Fruit fly (Drosophila melanogaster) whole organism, embryonic: Measurements from ENCODE around the gene Tbc1d22.

Experiments used
- Awh ChIP-seq: fragments of 200-800 bp; sonication (Bioruptor generic); IDR thresholded peaks from 2 replicates; pipeline ENCODE4, ENCODE4 v1.3.6; 2022; ENCODE audit warnings: missing biosample characterization, missing genetic modification characterization
- Bdp1 ChIP-seq: fragments of 200-800 bp; sonication (Bioruptor generic); optimal IDR thresholded peaks from 3 replicates; lab custom pipeline; 2016; ENCODE audit warnings: missing biosample characterization, missing genetic modification characterization
- CG1024 ChIP-seq: fragments of 200-800 bp; sonication (Bioruptor generic); IDR thresholded peaks from 2 replicates; pipeline ENCODE4 v1.3.6; 2022; ENCODE audit warnings: missing biosample characterization, missing genetic modification characterization
- CG11093 ChIP-seq: fragments of 200-800 bp; sonication (Bioruptor generic); IDR thresholded peaks from 3 replicates; pipeline ENCODE4 v1.3.6; 2022; ENCODE audit warnings: missing biosample characterization, missing genetic modification characterization
- CG12104 ChIP-seq: fragments of 200-800 bp; sonication (Bioruptor generic); optimal IDR thresholded peaks from 3 replicates; lab custom pipeline; 2016; ENCODE audit warnings: missing biosample characterization, missing genetic modification characterization
- CG12391 ChIP-seq: fragments of 200-800 bp; sonication (Bioruptor generic); optimal IDR thresholded peaks from 3 replicates; lab custom pipeline; 2018; ENCODE audit warnings: missing biosample characterization, mild to moderate bottlenecking, missing genetic modification characterization, moderate library complexity
- CG12769 ChIP-seq: fragments of 200-800 bp; sonication (Bioruptor generic); optimal IDR thresholded peaks from 2 replicates; lab custom pipeline; 2019; ENCODE audit warnings: missing biosample characterization, mild to moderate bottlenecking, missing genetic modification characterization, moderate library complexity
- CG13287 ChIP-seq: fragments of 200-800 bp; sonication (Bioruptor generic); IDR thresholded peaks from 2 replicates; pipeline ENCODE4 v1.3.6; 2022; ENCODE audit warnings: missing biosample characterization, missing genetic modification characterization; ENCODE audit not compliant: partially characterized antibody
- CG13775 ChIP-seq: fragments of 200-800 bp; sonication (Bioruptor generic); optimal IDR thresholded peaks from 3 replicates; lab custom pipeline; 2017; ENCODE audit warnings: missing biosample characterization, mild to moderate bottlenecking, missing genetic modification characterization
- CG14014 ChIP-seq: fragments of 200-800 bp; sonication (Bioruptor generic); IDR thresholded peaks from 2 replicates; pipeline ENCODE4 v1.3.6; 2022; ENCODE audit warnings: missing biosample characterization, missing genetic modification characterization
- CG15514 ChIP-seq: fragments of 200-800 bp; sonication (Bioruptor generic); optimal IDR thresholded peaks from 3 replicates; lab custom pipeline; 2017; ENCODE audit warnings: missing biosample characterization, missing genetic modification characterization, mild to moderate bottlenecking, moderate library complexity, missing genetic modification reagents
- CG1603 ChIP-seq: fragments of 200-800 bp; sonication (Bioruptor generic); optimal IDR thresholded peaks from 2 replicates; lab custom pipeline; 2019; ENCODE audit warnings: missing biosample characterization, mild to moderate bottlenecking, missing genetic modification characterization, moderate library complexity
- CG17361 ChIP-seq: fragments of 200-800 bp; sonication (Bioruptor generic); IDR thresholded peaks from 3 replicates; pipeline ENCODE4 v1.3.6; 2022; ENCODE audit warnings: missing biosample characterization, missing genetic modification characterization
- CG2889 ChIP-seq: fragments of 200-800 bp; sonication (Bioruptor generic); IDR thresholded peaks from 3 replicates; pipeline ENCODE4 v1.3.6; 2022; ENCODE audit warnings: missing biosample characterization, missing genetic modification characterization
- CG33557 ChIP-seq: fragments of 200-800 bp; sonication (Bioruptor generic); optimal IDR thresholded peaks from 2 replicates; lab custom pipeline; 2019; ENCODE audit warnings: missing biosample characterization, mild to moderate bottlenecking, missing genetic modification characterization, moderate library complexity
- CG4730 ChIP-seq: fragments of 200-800 bp; sonication (Bioruptor generic); IDR thresholded peaks from 2 replicates; pipeline ENCODE4 v1.3.6; 2022; ENCODE audit warnings: missing biosample characterization, missing genetic modification characterization
- CG6175 ChIP-seq: fragments of 200-800 bp; sonication (Bioruptor generic); IDR thresholded peaks from 3 replicates; pipeline ENCODE4 v1.3.6; 2022; ENCODE audit warnings: missing biosample characterization, missing genetic modification characterization
- CG6683 ChIP-seq: fragments of 200-800 bp; sonication (Bioruptor generic); optimal IDR thresholded peaks from 2 replicates; lab custom pipeline; 2017; ENCODE audit warnings: missing biosample characterization, mild to moderate bottlenecking, missing genetic modification characterization, missing genetic modification reagents
- CG7556 ChIP-seq: fragments of 200-800 bp; sonication (Bioruptor generic); optimal IDR thresholded peaks from 2 replicates; lab custom pipeline; 2017; ENCODE audit warnings: missing biosample characterization, mild to moderate bottlenecking, missing genetic modification characterization
- CG8089 ChIP-seq: fragments of 200-800 bp; sonication (Bioruptor generic); optimal IDR thresholded peaks from 3 replicates; lab custom pipeline; 2016; ENCODE audit warnings: missing biosample characterization, missing genetic modification characterization
- Dbx ChIP-seq: fragments of 200-800 bp; sonication (Bioruptor generic); IDR thresholded peaks from 3 replicates; pipeline ENCODE4 v1.3.6; 2022; ENCODE audit warnings: missing biosample characterization, missing genetic modification characterization
- ERR ChIP-seq: fragments of 200-800 bp; sonication (Bioruptor generic); optimal IDR thresholded peaks from 2 replicates; lab custom pipeline; 2016; ENCODE audit warnings: missing biosample characterization, missing genetic modification characterization
- HLHmδ ChIP-seq: fragments of 200-800 bp; sonication (Bioruptor generic); optimal IDR thresholded peaks from 2 replicates; lab custom pipeline; 2018; ENCODE audit warnings: missing biosample characterization, mild to moderate bottlenecking, missing genetic modification characterization, moderate library complexity
- Hr51 ChIP-seq, 2 experiments: fragments of 200-800 bp; sonication (Bioruptor generic); optimal IDR thresholded peaks; 2 replicates in 1 of 2; 3 replicates in 1 of 2; lab custom pipeline; 2016 to 2018; ENCODE audit warnings: missing biosample characterization in 2 of 2, missing genetic modification characterization in 2 of 2, mild to moderate bottlenecking in 1 of 2, moderate library complexity in 1 of 2
- Hr78 ChIP-seq, 2 experiments: fragments of 200-800 bp in 1 of 2; fragments of >200 bp in 1 of 2; sonication (Bioruptor generic) in 1 of 2; optimal IDR thresholded peaks; 2 replicates each; lab custom pipeline; 2017 to 2019; ENCODE audit warnings: missing biosample characterization in 2 of 2, missing genetic modification characterization in 2 of 2, mild to moderate bottlenecking in 1 of 2, moderate library complexity in 1 of 2
- MBD-R2 ChIP-seq: fragments of 200-800 bp; sonication (Bioruptor generic); IDR thresholded peaks from 2 replicates; pipeline ENCODE4 v1.3.6; 2022; ENCODE audit warnings: missing biosample characterization, missing genetic modification characterization
- NFAT ChIP-seq: fragments of 200-800 bp; sonication (Bioruptor generic); IDR thresholded peaks from 2 replicates; pipeline ENCODE4 v1.3.6; 2022; ENCODE audit warnings: missing biosample characterization, missing genetic modification characterization
- PHDP ChIP-seq: fragments of 200-800 bp; sonication (Bioruptor generic); optimal IDR thresholded peaks from 3 replicates; lab custom pipeline; 2018; ENCODE audit warnings: missing biosample characterization, mild to moderate bottlenecking, missing genetic modification characterization, moderate library complexity
- Scr ChIP-seq: fragments of 200-800 bp; sonication (Bioruptor generic); IDR thresholded peaks from 2 replicates; pipeline ENCODE4 v1.3.6; 2022; ENCODE audit warnings: missing biosample characterization, missing genetic modification characterization; ENCODE audit not compliant: partially characterized antibody
- abd-A ChIP-seq: fragments of 200-800 bp; sonication (Bioruptor generic); optimal IDR thresholded peaks from 3 replicates; lab custom pipeline; 2019; ENCODE audit warnings: missing biosample characterization, mild to moderate bottlenecking, missing genetic modification characterization, moderate library complexity
- bsh ChIP-seq, 2 experiments: fragments of 200-800 bp; sonication (Bioruptor generic); optimal IDR thresholded peaks; 2 replicates each; lab custom pipeline; 2017 to 2018; ENCODE audit warnings: mild to moderate bottlenecking in 2 of 2, missing biosample characterization in 2 of 2, missing genetic modification characterization in 2 of 2, moderate library complexity in 1 of 2
- cas ChIP-seq: fragments of 200-800 bp; sonication (Bioruptor generic); IDR thresholded peaks from 2 replicates; pipeline ENCODE4 v1.3.6; 2022; ENCODE audit warnings: missing biosample characterization, missing genetic modification characterization
- crol ChIP-seq: fragments of 200-800 bp; sonication (Bioruptor generic); IDR thresholded peaks from 2 replicates; pipeline ENCODE4 v1.3.6; 2022; ENCODE audit warnings: missing biosample characterization, missing genetic modification characterization
- dmrt99B ChIP-seq: fragments of 200-800 bp; sonication (Bioruptor generic); optimal IDR thresholded peaks from 2 replicates; lab custom pipeline; 2018; ENCODE audit warnings: missing biosample characterization, mild to moderate bottlenecking, missing genetic modification characterization, moderate library complexity
- dysf ChIP-seq: fragments of 200-800 bp; sonication (Bioruptor generic); IDR thresholded peaks from 3 replicates; pipeline ENCODE4 v1.3.6; 2022; ENCODE audit warnings: missing biosample characterization, missing genetic modification characterization
- jigr1 ChIP-seq: fragments of 200-800 bp; sonication (Bioruptor generic); IDR thresholded peaks from 3 replicates; pipeline ENCODE4 v1.3.6; 2022; ENCODE audit warnings: missing biosample characterization, missing genetic modification characterization
- knrl ChIP-seq: fragments of 200-800 bp; sonication (Bioruptor generic); IDR thresholded peaks from 3 replicates; pipeline ENCODE4 v1.3.6; 2022; ENCODE audit warnings: missing biosample characterization, missing genetic modification characterization; ENCODE audit not compliant: partially characterized antibody
- nau ChIP-seq: fragments of 200-800 bp; sonication (Bioruptor generic); optimal IDR thresholded peaks from 3 replicates; lab custom pipeline; 2017; ENCODE audit warnings: missing biosample characterization, mild to moderate bottlenecking, missing genetic modification characterization, missing genetic modification reagents
- pb ChIP-seq: fragments of 200-800 bp; sonication (Bioruptor generic); optimal IDR thresholded peaks from 3 replicates; lab custom pipeline; 2016; ENCODE audit warnings: missing biosample characterization, missing genetic modification characterization
- pnt ChIP-seq: fragments of 200-800 bp; sonication (Bioruptor generic); optimal IDR thresholded peaks from 3 replicates; lab custom pipeline; 2016; ENCODE audit warnings: missing biosample characterization, missing genetic modification characterization
- prd ChIP-seq, 3 experiments: fragments of >200 bp in 2 of 3; fragments of 200-800 bp in 1 of 3; sonication (Bioruptor generic) in 1 of 3; optimal IDR thresholded peaks in 2 of 3; IDR thresholded peaks in 1 of 3; 2 replicates in 2 of 3; 3 replicates in 1 of 3; pipeline versions ENCODE4 v1.3.6 to Lab custom; 2017 to 2022; ENCODE audit warnings: missing biosample characterization in 1 of 3, missing genetic modification characterization in 1 of 3
- psq ChIP-seq: fragments of 200-800 bp; sonication (Bioruptor generic); optimal IDR thresholded peaks from 2 replicates; lab custom pipeline; 2017; ENCODE audit warnings: missing biosample characterization, missing genetic modification characterization
- row ChIP-seq: fragments of 200-800 bp; sonication (Bioruptor generic); IDR thresholded peaks from 3 replicates; pipeline ENCODE4 v1.3.6; 2022; ENCODE audit warnings: missing biosample characterization, missing genetic modification characterization
- stwl ChIP-seq: fragments of 200-800 bp; sonication (Bioruptor generic); optimal IDR thresholded peaks from 3 replicates; lab custom pipeline; 2018; ENCODE audit warnings: missing biosample characterization, mild to moderate bottlenecking, missing genetic modification characterization, moderate library complexity
- tin ChIP-seq: fragments of 200-800 bp; sonication (Bioruptor generic); optimal IDR thresholded peaks from 3 replicates; lab custom pipeline; 2016; ENCODE audit warnings: missing biosample characterization, missing genetic modification characterization
- tna ChIP-seq: fragments of 200-800 bp; sonication (Bioruptor generic); IDR thresholded peaks from 2 replicates; pipeline ENCODE4 v1.3.6; 2022; ENCODE audit warnings: missing biosample characterization, missing genetic modification characterization; ENCODE audit not compliant: partially characterized antibody
- toy ChIP-seq: fragments of 200-800 bp; sonication (Bioruptor generic); IDR thresholded peaks from 2 replicates; pipeline ENCODE4 v1.3.6; 2022; ENCODE audit warnings: missing biosample characterization, missing genetic modification characterization
- trem ChIP-seq: fragments of 200-800 bp; optimal IDR thresholded peaks from 3 replicates; lab custom pipeline; 2019; ENCODE audit warnings: missing biosample characterization, mild to moderate bottlenecking, missing genetic modification characterization, moderate library complexity
- zfh2 ChIP-seq: fragments of 200-800 bp; sonication (Bioruptor generic); optimal IDR thresholded peaks from 2 replicates; lab custom pipeline; 2016; ENCODE audit warnings: missing biosample characterization, missing genetic modification characterization

Tbc1d22 gene

DNA sequence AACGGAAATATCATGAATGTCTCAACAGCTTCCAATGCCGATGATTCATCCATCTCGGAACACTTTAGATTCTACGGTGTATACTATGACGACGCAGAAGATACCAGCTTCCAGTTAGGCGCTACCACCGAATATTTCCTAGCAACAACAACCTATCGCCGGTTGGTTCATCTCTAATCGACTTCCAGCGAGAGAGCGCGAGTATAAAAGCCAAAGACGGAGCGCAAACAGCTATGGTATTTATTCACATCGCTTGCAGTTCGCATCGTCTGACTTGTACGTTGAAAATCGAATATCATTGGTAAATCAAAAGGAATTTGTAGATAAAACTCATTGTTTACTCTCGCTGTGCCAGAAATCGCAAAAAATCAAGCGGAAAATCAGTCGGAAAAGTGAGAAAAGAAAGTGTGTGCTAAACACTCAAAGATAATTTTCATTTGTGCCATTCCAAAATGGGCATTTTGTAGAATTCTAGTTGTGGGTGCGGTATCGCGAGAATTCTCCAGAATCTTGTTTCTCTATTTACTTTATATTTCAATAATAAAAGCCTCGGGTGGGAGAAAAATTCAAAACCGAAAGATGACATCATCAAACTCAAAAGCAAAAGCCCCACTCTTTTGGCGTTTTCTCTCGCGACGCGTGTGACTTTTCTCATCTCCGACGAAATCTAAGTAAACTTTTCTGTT is 36.8 kb upstream of the Tbc1d22 start, which contains the start of gene AnxB9 (continued):
- TF ChIP-seq PHDP (tag; lab: Kevin White, UChicago) (no peak), stwl (no peak), trem (tag; lab: Kevin White, UChicago) (peak; percentile 41), Awh (GFP tag; lab: Robert Waterston, UW) (no peak; the same call in 1 of the 2 replicates), CG13775 (GFP tag; lab: Kevin White, UChicago) (no peak), CG12769 (peak; percentile 9), tin (GFP tag; lab: Kevin White, UChicago) (no peak), Dbx (GFP tag; lab: Robert Waterston, UW) (peak; percentile 56; the same call in 2 of the 3 replicates), nau (peak; percentile 34), Hr78 (GFP tag; optimal IDR thresholded peaks at IDR 0.05; lab: Kevin White, UChicago) (no peak), row (peak; percentile 42; the same call in 2 of the 3 replicates), psq (GFP tag; lab: Kevin White, UChicago) (no peak), crol (GFP tag; lab: Robert Waterston, UW) (no peak), CG4730 (GFP tag; lab: Robert Waterston, UW) (no peak), Hr51 (GFP tag; optimal IDR thresholded peaks at IDR 0.05; lab: Kevin White, UChicago) (no peak), NFAT (GFP tag; lab: Robert Waterston, UW) (peak; percentile 56; the same call in 1 of the 2 replicates), CG15514 (GFP tag; lab: Kevin White, UChicago) (peak; percentile 72), abd-A (tag; lab: Kevin White, UChicago) (peak; percentile 15), dysf (GFP tag; lab: Robert Waterston, UW) (no peak), HLHmδ (peak; percentile 56), CG1024 (GFP tag; lab: Robert Waterston, UW) (no peak), dmrt99B (tag; lab: Kevin White, UChicago) (peak; percentile 7), cas (GFP tag; lab: Robert Waterston, UW) (no peak), tna (peak; percentile 41), Scr (GFP tag; lab: Robert Waterston, UW) (peak; percentile 67)

DNA sequence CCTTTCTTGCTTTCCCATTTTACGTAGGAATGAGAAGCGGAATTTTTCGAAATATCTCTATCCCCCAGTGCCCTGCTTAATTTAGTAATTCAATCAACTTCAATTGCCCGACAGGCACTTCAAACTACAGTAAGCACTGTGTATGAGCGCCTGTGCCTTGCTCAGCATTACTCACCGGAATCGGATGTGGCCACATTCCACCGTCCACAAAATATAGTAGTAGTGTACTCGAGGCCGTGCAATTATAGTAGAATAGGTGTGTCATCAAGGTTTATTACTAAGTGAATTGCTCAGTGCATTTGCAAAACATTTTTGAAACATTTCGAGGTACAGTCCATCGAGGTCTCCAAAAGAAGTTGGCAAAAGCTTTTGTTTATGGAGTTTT is 36.3 kb upstream of the Tbc1d22 start:
- no peak for TF ChIP-seq Bdp1 (GFP tag; lab: Kevin White, UChicago)
- no peak for TF ChIP-seq CG8089 (GFP tag; lab: Kevin White, UChicago)
- TF ChIP-seq CG1603: peak; percentile 28
- no peak for TF ChIP-seq prd (optimal IDR thresholded peaks at IDR 0.05; lab: Kevin White, UChicago)
- TF ChIP-seq prd (GFP tag; IDR thresholded peaks at IDR 0.05; lab: Robert Waterston, UW): 0 out of 3 replicates have a peak, but pooled peaks have one; percentile 14
- TF ChIP-seq pb: no peak
- 0 out of 3 replicates have a peak, but pooled peaks have one; percentile 10 for TF ChIP-seq CG2889
- no peak for TF ChIP-seq ERR (GFP tag; lab: Kevin White, UChicago)
- no peak for TF ChIP-seq CG6175 (GFP tag; lab: Robert Waterston, UW)
- TF ChIP-seq CG13287: no peak
- TF ChIP-seq CG12104 (GFP tag; lab: Kevin White, UChicago): no peak
- no peak for TF ChIP-seq CG17361 (GFP tag; lab: Robert Waterston, UW)
- no peak for TF ChIP-seq toy
- TF ChIP-seq CG33557: no peak
- TF ChIP-seq CG14014: peak; percentile 28; the same call in 1 of the 2 replicates
- TF ChIP-seq knrl: no peak
- no peak for TF ChIP-seq zfh2
- no peak for TF ChIP-seq CG6683 (GFP tag; lab: Kevin White, UChicago)
- TF ChIP-seq CG11093 (GFP tag; lab: Robert Waterston, UW): no peak
- TF ChIP-seq jigr1 (GFP tag; lab: Robert Waterston, UW): no peak
- TF ChIP-seq CG7556 (GFP tag; lab: Kevin White, UChicago): no peak
- TF ChIP-seq MBD-R2 (GFP tag; lab: Robert Waterston, UW): no peak
- TF ChIP-seq bsh (GFP tag; optimal IDR thresholded peaks at IDR 0.05; lab: Kevin White, UChicago): no peak
- TF ChIP-seq CG12391 (tag; lab: Kevin White, UChicago): no peak
- no peak for TF ChIP-seq pnt (GFP tag; lab: Kevin White, UChicago)
- TF ChIP-seq Awh (GFP tag; lab: Robert Waterston, UW): no peak
